Fruit fly (Drosophila melanogaster): ENCODE data around the gene CG31678.

CG31678 gene

DNA sequence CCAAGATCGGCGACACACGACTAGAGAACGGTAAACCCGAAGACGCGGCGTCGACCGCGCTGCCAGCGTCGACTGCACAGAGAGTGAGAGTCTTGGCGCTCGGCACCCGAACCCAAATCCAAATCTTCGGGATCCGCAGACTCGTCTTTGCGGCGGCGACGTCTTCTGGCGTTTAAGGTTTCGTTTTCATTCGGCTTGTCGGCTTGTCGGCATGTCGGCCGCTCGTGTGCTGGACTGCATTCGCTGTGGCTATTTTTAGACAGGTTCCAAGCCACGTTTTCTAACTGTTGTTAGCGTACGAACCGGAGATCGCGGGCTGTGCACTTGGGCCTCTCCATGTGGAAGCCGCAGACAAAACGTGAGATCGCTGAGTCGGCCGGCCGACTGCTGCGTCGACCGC is 40.3 kb upstream of the CG31678 start (continued):
- no peak for TF ChIP-seq CG12391 (tag; optimal IDR thresholded peaks at IDR 0.05)
- TF ChIP-seq CG17802 (tag; optimal IDR thresholded peaks at IDR 0.05) = no peak
- TF ChIP-seq Bdp1 (GFP tag; optimal IDR thresholded peaks at IDR 0.05) = no peak
- TF ChIP-seq CG8388 (GFP tag; optimal IDR thresholded peaks at IDR 0.05) = peak; percentile 31
- no peak for TF ChIP-seq CG11560 (tag; IDR thresholded peaks at IDR 0.05)
- peak; percentile 28; the same call in 1 of the 2 replicates for TF ChIP-seq CG13287 (GFP tag; IDR thresholded peaks at IDR 0.05; ENCODE audit: partially characterized antibody)
- no peak for TF ChIP-seq CG3995 (GFP tag; optimal IDR thresholded peaks at IDR 0.05)
- no peak for TF ChIP-seq ap (GFP tag; IDR thresholded peaks at IDR 0.05)
- TF ChIP-seq CG1233 (GFP tag; optimal IDR thresholded peaks at IDR 0.05) = no peak
- no peak for TF ChIP-seq row (GFP tag; IDR thresholded peaks at IDR 0.05)
- no peak for TF ChIP-seq Gsc (GFP tag; IDR thresholded peaks at IDR 0.05)
- TF ChIP-seq ewg (GFP tag; optimal IDR thresholded peaks at IDR 0.05) = no peak
- no peak for TF ChIP-seq Ets65A (GFP tag)
- no peak for TF ChIP-seq corto (GFP tag; optimal IDR thresholded peaks at IDR 0.05)
- no peak for TF ChIP-seq CG6765 (GFP tag; optimal IDR thresholded peaks at IDR 0.05)
- no peak for TF ChIP-seq phol (tag; optimal IDR thresholded peaks at IDR 0.05)
- no peak for TF ChIP-seq CG14441 (GFP tag; IDR thresholded peaks at IDR 0.05)
- no peak for TF ChIP-seq CG34422 (GFP tag; IDR thresholded peaks at IDR 0.05)
- no peak for TF ChIP-seq CG9437 (GFP tag; optimal IDR thresholded peaks at IDR 0.05)
- TF ChIP-seq CG43689 (GFP tag; IDR thresholded peaks at IDR 0.05) = no peak
- peak in 1 of 2 experiments; percentile 44 for TF ChIP-seq Hr78 (GFP tag; optimal IDR thresholded peaks at IDR 0.05)
- no peak for TF ChIP-seq gsb (GFP tag; IDR thresholded peaks at IDR 0.05)
- peak; percentile 99 for TF ChIP-seq Deaf1 (tag; optimal IDR thresholded peaks at IDR 0.05)
- peak; percentile 100 for TF ChIP-seq Blimp-1 (GFP tag; optimal IDR thresholded peaks at IDR 0.05)
- no peak for TF ChIP-seq E2f1 (GFP tag; IDR thresholded peaks at IDR 0.05)
- no peak for TF ChIP-seq Oli (tag; optimal IDR thresholded peaks at IDR 0.05)
- TF ChIP-seq Poxn (GFP tag; IDR thresholded peaks at IDR 0.05) = no peak
- TF ChIP-seq CG6683 (GFP tag; optimal IDR thresholded peaks at IDR 0.05) = no peak
- TF ChIP-seq az2 (GFP tag; optimal IDR thresholded peaks at IDR 0.05) = no peak
- TF ChIP-seq CG1024 (GFP tag; IDR thresholded peaks at IDR 0.05) = no peak
- no peak for TF ChIP-seq her (GFP tag; optimal IDR thresholded peaks at IDR 0.05)
- peak; percentile 14 for TF ChIP-seq fd64A (GFP tag; optimal IDR thresholded peaks at IDR 0.05)
- TF ChIP-seq CG5180 (GFP tag; optimal IDR thresholded peaks at IDR 0.05) = no peak
- no peak for TF ChIP-seq NC2α (GFP tag; optimal IDR thresholded peaks at IDR 0.05)
- TF ChIP-seq CG14860 (GFP tag; IDR thresholded peaks at IDR 0.05; ENCODE audit: partially characterized antibody) = no peak
- no peak for TF ChIP-seq CG4707 (GFP tag; optimal IDR thresholded peaks at IDR 0.05)
- no peak for TF ChIP-seq p53 (GFP tag; optimal IDR thresholded peaks at IDR 0.05)
- no peak for TF ChIP-seq CG14050 (GFP tag; IDR thresholded peaks at IDR 0.05)
- TF ChIP-seq trh (GFP tag; optimal IDR thresholded peaks at IDR 0.05) = no peak
- no peak for TF ChIP-seq CG34376 (GFP tag; optimal IDR thresholded peaks at IDR 0.05)
- TF ChIP-seq Hand (GFP tag; optimal IDR thresholded peaks at IDR 0.05) = no peak
- no peak for TF ChIP-seq CG13424 (tag; optimal IDR thresholded peaks at IDR 0.05)
- no peak for TF ChIP-seq CG30431 (GFP tag; optimal IDR thresholded peaks at IDR 0.05)
- TF ChIP-seq h (optimal IDR thresholded peaks at IDR 0.05) = no peak
- TF ChIP-seq CG10654 (GFP tag; optimal IDR thresholded peaks at IDR 0.05) = no peak
- peak; percentile 92 for TF ChIP-seq CG33557 (GFP tag; optimal IDR thresholded peaks at IDR 0.05)
- peak; percentile 4 for TF ChIP-seq CG11723 (GFP tag; optimal IDR thresholded peaks at IDR 0.05)
- peak; percentile 55 for TF ChIP-seq Med (GFP tag)
- TF ChIP-seq jigr1 (GFP tag; IDR thresholded peaks at IDR 0.05) = no peak
- TF ChIP-seq CG15479 (GFP tag; optimal IDR thresholded peaks at IDR 0.05) = no peak
- TF ChIP-seq unpg (GFP tag; optimal IDR thresholded peaks at IDR 0.05) = peak; percentile 17
- no peak for TF ChIP-seq CG12219 (GFP tag; optimal IDR thresholded peaks at IDR 0.05)

All from whole organism, embryonic.